Worm (Caenorhabditis elegans) whole organism, mixed stage, embryonic: Measurements from ENCODE around the gene ZK899.3.

Experiments
- ceh-39 ChIP-seq: fragments of 150-350 bp; optimal IDR thresholded peaks from 2 replicates; lab custom pipeline; 2014; ENCODE audit warnings: missing biosample characterization, missing genetic modification characterization
- elt-3 ChIP-seq: fragments of 150-350 bp; optimal IDR thresholded peaks from 2 replicates; lab custom pipeline; 2014; ENCODE audit warnings: missing biosample characterization, missing genetic modification characterization
- lin-13 ChIP-seq: fragments of 150-350 bp; optimal IDR thresholded peaks from 2 replicates; lab custom pipeline; 2014; ENCODE audit warnings: missing biosample characterization, missing genetic modification characterization
- nhr-237 ChIP-seq: fragments of 150-350 bp; optimal IDR thresholded peaks from 2 replicates; lab custom pipeline; 2014; ENCODE audit warnings: missing biosample characterization, missing genetic modification characterization
- nhr-76 ChIP-seq: sonication (generic microtip); optimal IDR thresholded peaks from 2 replicates; lab custom pipeline; 2017; ENCODE audit warnings: missing biosample characterization, missing genetic modification characterization
- pha-4 ChIP-seq: fragments of 150-350 bp; optimal IDR thresholded peaks from 2 replicates; lab custom pipeline; 2018; ENCODE audit warnings: missing biosample characterization, missing genetic modification reagents, missing genetic modification characterization
- snpc-4 ChIP-seq: fragments of 150-350 bp; optimal IDR thresholded peaks from 2 replicates; lab custom pipeline; 2014; ENCODE audit warnings: missing biosample characterization, missing genetic modification characterization
- unc-62 ChIP-seq: fragments of 150-350 bp; optimal IDR thresholded peaks from 2 replicates; lab custom pipeline; 2014; ENCODE audit warnings: missing biosample characterization, missing genetic modification reagents, missing genetic modification characterization
- ztf-11 ChIP-seq: fragments of 150-350 bp; optimal IDR thresholded peaks from 2 replicates; lab custom pipeline; 2014; ENCODE audit warnings: missing biosample characterization, missing genetic modification characterization

- no peak for TF ChIP-seq snpc-4 (tag; lab: Kevin White, UChicago)
- no peak for TF ChIP-seq pha-4 (tag; lab: Kevin White, UChicago)
- no peak for TF ChIP-seq nhr-237 (tag; lab: Kevin White, UChicago)
- TF ChIP-seq nhr-76 (tag; lab: Kevin White, UChicago): no peak
- no peak for TF ChIP-seq elt-3 (tag; lab: Kevin White, UChicago)
- TF ChIP-seq ztf-11 (tag; lab: Kevin White, UChicago): no peak
- no peak for TF ChIP-seq ceh-39 (tag; lab: Kevin White, UChicago)
- no peak for TF ChIP-seq lin-13 (tag; lab: Kevin White, UChicago)
- TF ChIP-seq unc-62 (GFP tag; lab: Kevin White, UChicago): no peak
These were observed 41.7 kb downstream of the ZK899.3 start for ce11 chrX:9494661-9495060.
